Worm (Caenorhabditis elegans) whole organism, young adult: Measurements from ENCODE around the gene pas-6.

ENCODE experiments used
- B0035.1 ChIP-seq: sonication (generic microtip); optimal IDR thresholded peaks from 2 replicates; lab custom pipeline; 2016; ENCODE audit warnings: missing genetic modification characterization, mild to moderate bottlenecking, missing compliant biosample characterization, missing genotype, missing genetic modification reagents
- B0261.1 ChIP-seq: sonication (generic microtip); optimal IDR thresholded peaks from 2 replicates; lab custom pipeline; 2016; ENCODE audit warnings: mild to moderate bottlenecking, missing genetic modification characterization, moderate library complexity, missing compliant biosample characterization
- C06A6.2 ChIP-seq: fragments of 200-800 bp; sonication (Bioruptor generic); conservative IDR thresholded peaks from 2 replicates; pipeline ENCODE4 v1.3.6; 2022; ENCODE audit warnings: missing genetic modification characterization, missing compliant biosample characterization
- D2030.7 ChIP-seq: fragments of 200-800 bp; sonication (Bioruptor generic); IDR thresholded peaks from 2 replicates; pipeline ENCODE4 v1.3.6; 2022; ENCODE audit warnings: missing genetic modification reagents, missing genetic modification characterization, missing compliant biosample characterization
- F10E7.11 ChIP-seq: sonication (generic microtip); optimal IDR thresholded peaks from 2 replicates; lab custom pipeline; 2017; ENCODE audit warnings: mild to moderate bottlenecking, missing genetic modification characterization, moderate library complexity, missing compliant biosample characterization
- F49E8.2 ChIP-seq: sonication (generic microtip); optimal IDR thresholded peaks from 3 replicates; lab custom pipeline; 2017; ENCODE audit warnings: missing genetic modification characterization, mild to moderate bottlenecking, missing compliant biosample characterization, antibody characterized with exemption, moderate library complexity; ENCODE audit not compliant: insufficient read depth
- F52B5.7 ChIP-seq: sonication (generic microtip); optimal IDR thresholded peaks from 2 replicates; lab custom pipeline; 2016; ENCODE audit warnings: mild to moderate bottlenecking, missing genetic modification characterization, missing compliant biosample characterization
- K11D2.4 ChIP-seq: fragments of 200-800 bp; sonication (Bioruptor generic); IDR thresholded peaks from 2 replicates; pipeline ENCODE4 v1.3.6; 2022; ENCODE audit warnings: missing genetic modification reagents, missing genetic modification characterization, missing compliant biosample characterization
- T07F8.4 ChIP-seq: sonication (generic microtip); optimal IDR thresholded peaks from 2 replicates; lab custom pipeline; 2016; ENCODE audit warnings: mild to moderate bottlenecking, missing genetic modification characterization, moderate library complexity, missing compliant biosample characterization
- T26A5.8 ChIP-seq: sonication (generic microtip); optimal IDR thresholded peaks from 2 replicates; lab custom pipeline; 2016; ENCODE audit warnings: missing genetic modification characterization, missing compliant biosample characterization
- ZK185.1 ChIP-seq: sonication (generic microtip); optimal IDR thresholded peaks from 2 replicates; lab custom pipeline; 2016; ENCODE audit warnings: mild to moderate bottlenecking, missing genetic modification characterization, missing compliant biosample characterization; ENCODE audit not compliant: poor library complexity, severe bottlenecking
- aptf-2 ChIP-seq: fragments of 200-800 bp; sonication (Bioruptor generic); conservative IDR thresholded peaks from 2 replicates; pipeline ENCODE4 v1.3.6; 2022; ENCODE audit warnings: missing genetic modification reagents, missing genetic modification characterization, missing compliant biosample characterization
- athp-1 ChIP-seq: sonication (generic microtip); optimal IDR thresholded peaks from 2 replicates; lab custom pipeline; 2017; ENCODE audit warnings: mild to moderate bottlenecking, missing genetic modification characterization, missing compliant biosample characterization
- attf-5 ChIP-seq: fragments of 200-800 bp; sonication (Bioruptor generic); optimal IDR thresholded peaks from 2 replicates; lab custom pipeline; 2018; ENCODE audit warnings: mild to moderate bottlenecking, missing genetic modification characterization, missing compliant biosample characterization
- attf-6 ChIP-seq: fragments of 200-800 bp; sonication (Bioruptor generic); IDR thresholded peaks from 2 replicates; pipeline ENCODE4 v1.3.6; 2022; ENCODE audit warnings: missing genetic modification reagents, missing genetic modification characterization, missing compliant biosample characterization
- bed-2 ChIP-seq: fragments of 200-800 bp; sonication (Bioruptor generic); IDR thresholded peaks from 2 replicates; pipeline ENCODE4 v1.3.6; 2022; ENCODE audit warnings: missing genetic modification reagents, missing genetic modification characterization, missing compliant biosample characterization
- ceh-27 ChIP-seq: fragments of 200-800 bp; sonication (Bioruptor generic); optimal IDR thresholded peaks from 2 replicates; lab custom pipeline; 2018; ENCODE audit warnings: mild to moderate bottlenecking, missing genetic modification characterization, moderate library complexity, missing compliant biosample characterization
- chd-7 ChIP-seq: sonication (generic microtip); optimal IDR thresholded peaks from 2 replicates; lab custom pipeline; 2016; ENCODE audit warnings: mild to moderate bottlenecking, missing genetic modification characterization, moderate library complexity, missing compliant biosample characterization
- die-1 ChIP-seq: sonication (generic microtip); optimal IDR thresholded peaks from 2 replicates; lab custom pipeline; 2016; ENCODE audit warnings: missing genotype, mild to moderate bottlenecking, missing genetic modification characterization, missing compliant biosample characterization
- dox-1 ChIP-seq: fragments of 200-800 bp; sonication (Bioruptor generic); IDR thresholded peaks from 2 replicates; pipeline ENCODE4 v1.3.6; 2022; ENCODE audit warnings: missing genetic modification reagents, missing genetic modification characterization, missing compliant biosample characterization
- dpl-1 ChIP-seq: fragments of 150-350 bp; optimal IDR thresholded peaks from 2 replicates; lab custom pipeline; 2014; ENCODE audit warnings: missing biosample characterization, missing genetic modification reagents, missing genetic modification characterization
- him-1 ChIP-seq: sonication (generic microtip); optimal IDR thresholded peaks from 2 replicates; lab custom pipeline; 2016; ENCODE audit warnings: missing genotype, missing genetic modification reagents, missing genetic modification characterization, missing compliant biosample characterization
- hmg-1.2 ChIP-seq: fragments of 200-800 bp; sonication (Bioruptor generic); IDR thresholded peaks from 2 replicates; pipeline ENCODE4 v1.3.6; 2022; ENCODE audit warnings: missing genetic modification reagents, missing genetic modification characterization, missing compliant biosample characterization
- hmg-20 ChIP-seq: fragments of 200-800 bp; sonication (Bioruptor generic); IDR thresholded peaks from 2 replicates; pipeline ENCODE4 v1.3.6; 2022; ENCODE audit warnings: missing genetic modification reagents, missing genetic modification characterization, missing compliant biosample characterization
- hrde-1 ChIP-seq: sonication (generic microtip); optimal IDR thresholded peaks from 2 replicates; lab custom pipeline; 2016; ENCODE audit warnings: missing genetic modification characterization, mild to moderate bottlenecking, missing compliant biosample characterization, moderate library complexity, missing genotype, missing genetic modification reagents, borderline replicate concordance
- let-607 ChIP-seq, 2 experiments: fragments of 200-800 bp in 1 of 2; sonication (Bioruptor generic) in 1 of 2; sonication (generic microtip) in 1 of 2; optimal IDR thresholded peaks; 2 replicates each; lab custom pipeline; 2016 to 2018; ENCODE audit warnings: mild to moderate bottlenecking in 2 of 2, missing compliant biosample characterization in 2 of 2, missing genetic modification characterization in 2 of 2, moderate library complexity in 2 of 2, missing genotype in 1 of 2
- lin-35 ChIP-seq, 3 experiments: fragments of 150-350 bp in 2 of 3; sonication (generic microtip) in 1 of 3; optimal IDR thresholded peaks; 2 replicates each; lab custom pipeline; 2014 to 2018; ENCODE audit warnings: missing biosample characterization in 3 of 3, missing genetic modification characterization in 3 of 3, missing genetic modification reagents in 3 of 3
- lin-40 ChIP-seq: sonication (generic microtip); optimal IDR thresholded peaks from 2 replicates; lab custom pipeline; 2016; ENCODE audit warnings: missing genetic modification characterization, mild to moderate bottlenecking, missing compliant biosample characterization, missing genotype, missing genetic modification reagents
- lsl-1 ChIP-seq: fragments of 200-800 bp; sonication (Bioruptor generic); optimal IDR thresholded peaks from 2 replicates; lab custom pipeline; 2018; ENCODE audit warnings: mild to moderate bottlenecking, missing genetic modification characterization, moderate library complexity, missing compliant biosample characterization
- lsy-27 ChIP-seq: sonication (generic microtip); optimal IDR thresholded peaks from 2 replicates; lab custom pipeline; 2017; ENCODE audit warnings: missing genetic modification characterization, mild to moderate bottlenecking, missing compliant biosample characterization, antibody characterized with exemption, missing genotype, borderline replicate concordance; ENCODE audit not compliant: insufficient read depth
- madf-10 ChIP-seq: sonication (generic microtip); optimal IDR thresholded peaks from 2 replicates; lab custom pipeline; 2016; ENCODE audit warnings: mild to moderate bottlenecking, missing genetic modification characterization, missing compliant biosample characterization
- madf-8 ChIP-seq: fragments of 200-800 bp; sonication (Bioruptor generic); conservative IDR thresholded peaks from 2 replicates; pipeline ENCODE4 v1.3.6; 2022; ENCODE audit warnings: missing genetic modification reagents, missing genetic modification characterization, missing compliant biosample characterization
- mcd-1 ChIP-seq: fragments of 200-800 bp; sonication (Bioruptor generic); IDR thresholded peaks from 2 replicates; pipeline ENCODE4 v1.3.6; 2022; ENCODE audit warnings: missing genetic modification reagents, missing genetic modification characterization, missing compliant biosample characterization
- nhr-179 ChIP-seq: sonication (generic microtip); optimal IDR thresholded peaks from 2 replicates; lab custom pipeline; 2016; ENCODE audit warnings: mild to moderate bottlenecking, missing genetic modification characterization, missing compliant biosample characterization
- nhr-27 ChIP-seq: fragments of 200-800 bp; sonication (Bioruptor generic); optimal IDR thresholded peaks from 2 replicates; lab custom pipeline; 2018; ENCODE audit warnings: mild to moderate bottlenecking, missing genetic modification characterization, moderate library complexity, missing compliant biosample characterization
- pbrm-1 ChIP-seq: fragments of 200-800 bp; sonication (Bioruptor generic); IDR thresholded peaks from 2 replicates; pipeline ENCODE4 v1.3.6; 2022; ENCODE audit warnings: missing genetic modification reagents, missing genetic modification characterization, missing compliant biosample characterization
- rcor-1 ChIP-seq: fragments of 200-800 bp; sonication (Bioruptor generic); IDR thresholded peaks from 2 replicates; pipeline ENCODE4 v1.3.6; 2022; ENCODE audit warnings: missing genetic modification reagents, missing genetic modification characterization, missing compliant biosample characterization
- snpc-1.3 ChIP-seq: sonication (generic microtip); optimal IDR thresholded peaks from 2 replicates; lab custom pipeline; 2017; ENCODE audit warnings: missing genetic modification characterization, mild to moderate bottlenecking, missing compliant biosample characterization, antibody characterized with exemption, moderate library complexity, missing genotype, missing genetic modification reagents; ENCODE audit not compliant: insufficient read depth
- snpc-4 ChIP-seq, 5 experiments: fragments of 150-350 bp in 1 of 5; sonication (generic microtip) in 4 of 5; optimal IDR thresholded peaks; 2 replicates each; lab custom pipeline; 2014 to 2018; ENCODE audit warnings: missing genetic modification characterization in 5 of 5, missing biosample characterization in 3 of 5, antibody characterized with exemption in 2 of 5, mild to moderate bottlenecking in 2 of 5, missing compliant biosample characterization in 2 of 5, missing genotype in 2 of 5, moderate library complexity in 2 of 5, missing genetic modification reagents in 1 of 5
- zfh-2 ChIP-seq: fragments of 200-800 bp; sonication (Bioruptor generic); conservative IDR thresholded peaks from 2 replicates; pipeline ENCODE4 v1.3.6; 2022; ENCODE audit warnings: missing genetic modification reagents, missing genetic modification characterization, missing compliant biosample characterization
- zim-3 ChIP-seq: sonication (generic microtip); optimal IDR thresholded peaks from 2 replicates; lab custom pipeline; 2017; ENCODE audit warnings: mild to moderate bottlenecking, missing genetic modification characterization, moderate library complexity, missing compliant biosample characterization
- ztf-3 ChIP-seq: fragments of 200-800 bp; sonication (Bioruptor generic); optimal IDR thresholded peaks from 2 replicates; lab custom pipeline; 2018; ENCODE audit warnings: mild to moderate bottlenecking, missing genetic modification characterization, missing compliant biosample characterization

The pas-6 gene

DNA sequence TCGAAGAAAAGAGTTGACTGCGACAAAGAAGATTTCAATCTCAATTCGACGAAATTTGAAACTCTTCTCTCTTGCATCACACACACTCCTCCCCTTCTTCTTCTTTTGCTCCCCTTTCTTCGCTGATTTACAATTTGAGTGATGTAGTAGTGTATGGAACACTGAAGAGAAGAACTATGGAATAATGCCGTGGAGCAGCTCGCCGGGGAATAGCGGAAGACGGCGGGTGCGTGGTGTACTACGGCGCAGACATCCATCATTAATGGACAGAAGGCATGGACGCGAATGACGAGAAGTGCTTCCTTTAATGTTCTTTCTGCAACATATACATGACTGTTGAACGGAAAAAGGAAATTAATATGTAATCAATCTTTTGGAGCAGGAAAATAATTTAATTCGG lies 1.3 kb downstream of the pas-6 start (continued):
- peak; percentile 26 for TF ChIP-seq F52B5.7 (tag; lab: Kevin White, UChicago)

ce11 chrV:5582308-5582707 lies 1.8 kb downstream of the pas-6 start:
- TF ChIP-seq hmg-20 (GFP tag; lab: Robert Waterston, UW) (peak; percentile 33; the same call in 1 of the 2 replicates), nhr-179 (tag; lab: Kevin White, UChicago) (no peak), pbrm-1 (GFP tag; lab: Robert Waterston, UW) (0 out of 2 replicates have a peak, but pooled peaks have one; percentile 26), him-1 (peak; percentile 29), mcd-1 (0 out of 2 replicates have a peak, but pooled peaks have one; percentile 17), dox-1 (no peak), zfh-2 (GFP tag; lab: Robert Waterston, UW) (0 out of 2 replicates have a peak, but pooled peaks have one; percentile 23), chd-7 (peak; percentile 34)

DNA sequence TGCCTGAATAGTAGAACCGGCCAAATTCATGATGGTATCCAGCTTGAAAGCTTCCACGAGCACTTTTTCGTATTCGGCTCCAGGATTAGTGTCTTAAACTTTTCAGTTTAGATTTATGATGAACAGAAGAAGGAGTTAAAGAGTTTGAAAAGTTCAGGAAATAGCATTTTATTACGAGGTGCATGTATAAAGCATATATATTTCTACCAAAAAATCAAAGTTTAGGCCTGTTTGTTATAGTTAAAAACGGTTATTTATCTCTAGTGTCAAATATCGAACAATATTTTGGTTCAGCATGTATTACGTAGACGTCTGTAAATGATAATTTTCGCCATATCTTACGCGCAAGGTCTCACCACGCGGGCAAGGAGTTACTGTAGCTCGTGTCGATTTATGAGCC lies 2.8 kb downstream of the pas-6 start, which contains the start of gene klc-2:
TSS of gene klc-2 (minus strand) at position 101 of the 400 bp plus-strand sequence.
- TF ChIP-seq T07F8.4 (tag; lab: Kevin White, UChicago) (no peak), B0261.1 (tag; lab: Kevin White, UChicago) (no peak), B0035.1 (no peak), F49E8.2 (no peak), madf-10 (tag; lab: Kevin White, UChicago) (no peak), ztf-3 (no peak), athp-1 (no peak), bed-2 (no peak), dpl-1 (no peak), him-1 (no peak), zim-3 (no peak), aptf-2 (GFP tag; lab: Robert Waterston, UW) (no peak), D2030.7 (no peak), lin-35 (GFP tag; optimal IDR thresholded peaks at IDR 0.05; lab: Kevin White, UChicago) (no peak), rcor-1 (GFP tag; lab: Robert Waterston, UW) (no peak), attf-6 (no peak), C06A6.2 (no peak), ZK185.1 (tag; lab: Kevin White, UChicago) (no peak)

ce11 chrV:5580517-5580916 lies 3.6 kb downstream of the pas-6 start:
- no peak for TF ChIP-seq die-1 (tag; lab: Kevin White, UChicago)
- TF ChIP-seq madf-8 (GFP tag; lab: Robert Waterston, UW), result no peak
- no peak for TF ChIP-seq lsy-27 (tag; lab: Kevin White, UChicago)
- TF ChIP-seq D2030.7, result no peak
- TF ChIP-seq nhr-27 (tag; lab: Kevin White, UChicago), result no peak
- TF ChIP-seq mcd-1, result no peak
- TF ChIP-seq ceh-27 (GFP tag; lab: Kevin White, UChicago), result no peak
- TF ChIP-seq K11D2.4, result no peak
- 0 out of 2 replicates have a peak, but pooled peaks have one; percentile 13 for TF ChIP-seq C06A6.2
- TF ChIP-seq athp-1, result no peak
- TF ChIP-seq T26A5.8 (tag; lab: Kevin White, UChicago), result no peak
- TF ChIP-seq let-607 (tag; optimal IDR thresholded peaks at IDR 0.05; lab: Kevin White, UChicago), result peak in 1 of 2 experiments; percentile 29
- TF ChIP-seq snpc-1.3, result no peak
- TF ChIP-seq snpc-4 (GFP tag; optimal IDR thresholded peaks at IDR 0.05; lab: Kevin White, UChicago), result no peak
- TF ChIP-seq snpc-4 (tag; optimal IDR thresholded peaks at IDR 0.05; lab: Kevin White, UChicago), result peak in 3 of 4 experiments; percentile 33 to 52 (median 46)
- no peak for TF ChIP-seq F49E8.2
- peak; percentile 65 for TF ChIP-seq attf-5 (GFP tag; lab: Kevin White, UChicago)
- TF ChIP-seq hrde-1 (tag; lab: Kevin White, UChicago), result no peak
- TF ChIP-seq hmg-1.2, result peak; percentile 85; the same call in 1 of the 2 replicates
- TF ChIP-seq lsl-1 (GFP tag; lab: Kevin White, UChicago), result no peak
- TF ChIP-seq lin-40, result peak; percentile 21
- no peak for TF ChIP-seq F10E7.11 (tag; lab: Kevin White, UChicago)
- TF ChIP-seq ZK185.1 (tag; lab: Kevin White, UChicago), result no peak
- TF ChIP-seq aptf-2 (GFP tag; lab: Robert Waterston, UW), result no peak
